Worm (Caenorhabditis elegans) whole organism, L4 larva: ENCODE measurements around the gene B0507.4.

Experiments used
- D1046.2 ChIP-seq: fragments of 200-800 bp; sonication (Bioruptor generic); IDR thresholded peaks from 2 replicates; pipeline ENCODE4 v1.3.6; 2022; ENCODE audit warnings: missing genetic modification characterization, missing compliant biosample characterization
- F10B5.3 ChIP-seq: sonication (generic microtip); optimal IDR thresholded peaks from 2 replicates; lab custom pipeline; 2016; ENCODE audit warnings: mild to moderate bottlenecking, missing genetic modification characterization, missing compliant biosample characterization
- F26F4.8 ChIP-seq: fragments of 200-800 bp; sonication (Bioruptor generic); conservative IDR thresholded peaks from 2 replicates; pipeline ENCODE4 v1.3.6; 2022; ENCODE audit warnings: missing genetic modification characterization, missing compliant biosample characterization
- Y5F2A.4 ChIP-seq: fragments of 200-800 bp; sonication (Bioruptor generic); optimal IDR thresholded peaks from 2 replicates; lab custom pipeline; 2018; ENCODE audit warnings: mild to moderate bottlenecking, missing genetic modification characterization, missing compliant biosample characterization
- ZK337.2 ChIP-seq: fragments of 200-800 bp; sonication (Bioruptor generic); IDR thresholded peaks from 2 replicates; pipeline ENCODE4 v1.3.6; 2022; ENCODE audit warnings: missing genetic modification reagents, missing genetic modification characterization, missing compliant biosample characterization
- aha-1 ChIP-seq: fragments of 150-350 bp; peaks from one replicate; lab custom pipeline; 2014; ENCODE audit warnings: missing biosample characterization, missing genetic modification characterization
- ceh-20 ChIP-seq: fragments of 200-800 bp; sonication (Bioruptor generic); IDR thresholded peaks from 2 replicates; pipeline ENCODE4 v1.3.6; 2022; ENCODE audit warnings: missing genetic modification reagents, missing genetic modification characterization, missing compliant biosample characterization
- ceh-32 ChIP-seq: sonication (generic microtip); optimal IDR thresholded peaks from 2 replicates; lab custom pipeline; 2016; ENCODE audit warnings: mild to moderate bottlenecking, missing genetic modification characterization, missing compliant biosample characterization; ENCODE audit not compliant: poor library complexity
- ceh-44 ChIP-seq: fragments of 200-800 bp; sonication (Bioruptor generic); IDR thresholded peaks from 2 replicates; pipeline ENCODE4 v1.3.6; 2022; ENCODE audit warnings: missing genetic modification reagents, missing genetic modification characterization, missing compliant biosample characterization
- ceh-62 ChIP-seq: sonication (generic microtip); optimal IDR thresholded peaks from 2 replicates; lab custom pipeline; 2017; ENCODE audit warnings: missing biosample characterization, missing genetic modification characterization
- ceh-82 ChIP-seq: sonication (generic microtip); optimal IDR thresholded peaks from 2 replicates; lab custom pipeline; 2017; ENCODE audit warnings: missing biosample characterization, missing genetic modification characterization
- ces-1 ChIP-seq: fragments of 150-350 bp; sonication (generic microtip); optimal IDR thresholded peaks from 4 replicates; lab custom pipeline; 2014; ENCODE audit warnings: missing biosample characterization, missing genetic modification reagents, missing genetic modification characterization
- cey-2 ChIP-seq: sonication (generic microtip); optimal IDR thresholded peaks from 3 replicates; lab custom pipeline; 2017; ENCODE audit warnings: missing genetic modification characterization, mild to moderate bottlenecking, missing compliant biosample characterization, antibody characterized with exemption, borderline replicate concordance; ENCODE audit not compliant: insufficient read depth
- daf-16 ChIP-seq, 3 experiments: sonication (generic microtip); optimal IDR thresholded peaks; 2 replicates each; lab custom pipeline; 2016 to 2017; ENCODE audit warnings: missing genetic modification characterization in 3 of 3, missing genetic modification reagents in 3 of 3, mild to moderate bottlenecking in 2 of 3, missing compliant biosample characterization in 2 of 3, missing biosample characterization in 1 of 3, moderate library complexity in 1 of 3
- daf-19 ChIP-seq: fragments of 200-800 bp; sonication (Bioruptor generic); conservative IDR thresholded peaks from 2 replicates; pipeline ENCODE4 v1.3.6; 2022; ENCODE audit warnings: missing genetic modification characterization, missing compliant biosample characterization
- fos-1 ChIP-seq: fragments of 150-350 bp; optimal IDR thresholded peaks from 2 replicates; lab custom pipeline; 2014; ENCODE audit warnings: missing biosample characterization, missing genetic modification characterization
- hlh-11 ChIP-seq: fragments of 200-800 bp; sonication (Bioruptor generic); optimal IDR thresholded peaks from 2 replicates; lab custom pipeline; 2018; ENCODE audit warnings: mild to moderate bottlenecking, missing genetic modification characterization, missing compliant biosample characterization
- hlh-30 ChIP-seq: sonication (generic microtip); optimal IDR thresholded peaks from 2 replicates; lab custom pipeline; 2017; ENCODE audit warnings: antibody characterized with exemption, mild to moderate bottlenecking, missing genetic modification characterization, missing compliant biosample characterization; ENCODE audit not compliant: insufficient read depth
- lin-29 ChIP-seq: fragments of 200-800 bp; sonication (Bioruptor generic); IDR thresholded peaks from 2 replicates; pipeline ENCODE4 v1.3.6; 2022; ENCODE audit warnings: missing genetic modification reagents, missing genetic modification characterization, missing compliant biosample characterization
- lin-38 ChIP-seq: fragments of 200-800 bp; sonication (Bioruptor generic); IDR thresholded peaks from 2 replicates; pipeline ENCODE4 v1.3.6; 2022; ENCODE audit warnings: missing genetic modification reagents, missing genetic modification characterization, missing compliant biosample characterization
- madf-5 ChIP-seq, 2 experiments: fragments of 200-800 bp; sonication (Bioruptor generic); IDR thresholded peaks; 2 replicates each; pipeline ENCODE4 v1.3.6; 2022; ENCODE audit warnings: missing compliant biosample characterization in 2 of 2, missing genetic modification characterization in 2 of 2
- mxl-2 ChIP-seq: fragments of 200-800 bp; sonication (Bioruptor generic); conservative IDR thresholded peaks from 2 replicates; pipeline ENCODE4 v1.3.6; 2022; ENCODE audit warnings: missing genetic modification reagents, missing genetic modification characterization, missing compliant biosample characterization
- nhr-11 ChIP-seq: fragments of 150-350 bp; optimal IDR thresholded peaks from 2 replicates; lab custom pipeline; 2014; ENCODE audit warnings: missing biosample characterization, missing genetic modification characterization
- nhr-237 ChIP-seq: sonication (generic microtip); optimal IDR thresholded peaks from 2 replicates; lab custom pipeline; 2017; ENCODE audit warnings: missing biosample characterization, missing genetic modification characterization
- nhr-28 ChIP-seq: fragments of 150-350 bp; optimal IDR thresholded peaks from 2 replicates; lab custom pipeline; 2014; ENCODE audit warnings: missing biosample characterization, missing genetic modification characterization
- nhr-41 ChIP-seq: fragments of 200-800 bp; sonication (Bioruptor generic); IDR thresholded peaks from 2 replicates; pipeline ENCODE4 v1.3.6; 2022; ENCODE audit warnings: missing genetic modification reagents, missing genetic modification characterization, missing compliant biosample characterization
- nhr-42 ChIP-seq: fragments of 200-800 bp; sonication (Bioruptor generic); IDR thresholded peaks from 2 replicates; pipeline ENCODE4 v1.3.6; 2022; ENCODE audit warnings: missing genetic modification characterization, missing compliant biosample characterization
- nhr-48 ChIP-seq: sonication (generic microtip); optimal IDR thresholded peaks from 2 replicates; lab custom pipeline; 2016; ENCODE audit warnings: mild to moderate bottlenecking, missing genetic modification characterization, missing compliant biosample characterization
- nhr-6 ChIP-seq: fragments of 150-350 bp; optimal IDR thresholded peaks from 2 replicates; lab custom pipeline; 2014; ENCODE audit warnings: missing biosample characterization, missing genetic modification characterization
- nhr-76 ChIP-seq: fragments of 150-350 bp; optimal IDR thresholded peaks from 2 replicates; lab custom pipeline; 2014; ENCODE audit warnings: missing biosample characterization, missing genetic modification characterization
- nhr-77 ChIP-seq: fragments of 150-350 bp; optimal IDR thresholded peaks from 2 replicates; lab custom pipeline; 2014; ENCODE audit warnings: missing biosample characterization, missing genetic modification characterization
- pha-4 ChIP-seq, 2 experiments: fragments of 150-350 bp in 1 of 2; fragments of 200-800 bp in 1 of 2; sonication (Bioruptor generic) in 1 of 2; IDR thresholded peaks in 1 of 2; optimal IDR thresholded peaks in 1 of 2; 2 replicates each; pipeline versions ENCODE4 v1.3.6 to Lab custom; 2014 to 2022; ENCODE audit warnings: missing genetic modification characterization in 2 of 2, missing genetic modification reagents in 2 of 2, missing biosample characterization in 1 of 2, missing compliant biosample characterization in 1 of 2
- php-3 ChIP-seq: fragments of 200-800 bp; sonication (Bioruptor generic); IDR thresholded peaks from 2 replicates; pipeline ENCODE4 v1.3.6; 2022; ENCODE audit warnings: missing genetic modification reagents, missing genetic modification characterization, missing compliant biosample characterization
- pqm-1 ChIP-seq: sonication (generic microtip); optimal IDR thresholded peaks from 2 replicates; lab custom pipeline; 2017; ENCODE audit warnings: missing biosample characterization, missing genetic modification characterization
- saeg-2 ChIP-seq: fragments of 200-800 bp; sonication (Bioruptor generic); IDR thresholded peaks from 2 replicates; pipeline ENCODE4 v1.3.6; 2022; ENCODE audit warnings: missing genetic modification reagents, missing genetic modification characterization, missing compliant biosample characterization
- snpc-1.2 ChIP-seq: fragments of 200-800 bp; sonication (Bioruptor generic); IDR thresholded peaks from 2 replicates; pipeline ENCODE4 v1.3.6; 2022; ENCODE audit warnings: missing genetic modification reagents, missing genetic modification characterization, missing compliant biosample characterization
- snpc-4 ChIP-seq: fragments of 150-350 bp; optimal IDR thresholded peaks from 2 replicates; lab custom pipeline; 2014; ENCODE audit warnings: missing biosample characterization, missing genetic modification characterization
- tra-1 ChIP-seq: fragments of 200-800 bp; sonication (Bioruptor generic); IDR thresholded peaks from 2 replicates; pipeline ENCODE4 v1.3.6; 2022; ENCODE audit warnings: missing genetic modification reagents, missing genetic modification characterization, missing compliant biosample characterization
- unc-39 ChIP-seq: sonication (generic microtip); optimal IDR thresholded peaks from 2 replicates; lab custom pipeline; 2017; ENCODE audit warnings: missing biosample characterization, missing genetic modification characterization
- unc-62 ChIP-seq, 3 experiments: fragments of 150-350 bp in 1 of 3; sonication (generic microtip); optimal IDR thresholded peaks in 2 of 3; peaks in 1 of 3; 1 replicate in 1 of 3; 2 replicates in 2 of 3; lab custom pipeline; 2014 to 2017; ENCODE audit warnings: missing biosample characterization in 3 of 3, missing genetic modification characterization in 3 of 3, missing genetic modification reagents in 3 of 3, missing genotype in 1 of 3
- zag-1 ChIP-seq: fragments of 150-350 bp; optimal IDR thresholded peaks from 2 replicates; lab custom pipeline; 2014; ENCODE audit warnings: missing biosample characterization, missing genetic modification characterization
- zip-11 ChIP-seq: fragments of 200-800 bp; sonication (Bioruptor generic); IDR thresholded peaks from 2 replicates; pipeline ENCODE4 v1.3.6; 2022; ENCODE audit warnings: missing genetic modification characterization, missing compliant biosample characterization

Gene B0507.4

ce11 chrV:8796246-8796645 lies 41.5 kb downstream of the B0507.4 start:
- TF ChIP-seq nhr-42 (GFP tag; lab: Robert Waterston, UW): no peak
- TF ChIP-seq daf-16 (GFP tag; optimal IDR thresholded peaks at IDR 0.05; lab: Kevin White, UChicago): no peak
- TF ChIP-seq daf-16 (tag; optimal IDR thresholded peaks at IDR 0.05; lab: Kevin White, UChicago): peak; percentile 9
- TF ChIP-seq php-3: peak; percentile 56; the same call in 1 of the 2 replicates
- peak; percentile 34 for TF ChIP-seq pqm-1 (tag; lab: Kevin White, UChicago)
- no peak for TF ChIP-seq fos-1 (tag; lab: Kevin White, UChicago)
- peak; percentile 30 for TF ChIP-seq hlh-11 (tag; lab: Kevin White, UChicago)
- TF ChIP-seq, all 104 proteins: peak for 4

ce11 chrV:8796889-8797288 lies 42.1 kb downstream of the B0507.4 start:
- no peak for TF ChIP-seq nhr-76 (tag; lab: Kevin White, UChicago)
- TF ChIP-seq nhr-42 (GFP tag; lab: Robert Waterston, UW): no peak
- no peak for TF ChIP-seq snpc-4 (tag; lab: Kevin White, UChicago)
- peak; percentile 1 for TF ChIP-seq nhr-6 (tag; lab: Kevin White, UChicago)
- TF ChIP-seq nhr-77: no peak
- TF ChIP-seq cey-2: no peak
- TF ChIP-seq nhr-41 (GFP tag; lab: Robert Waterston, UW): no peak
- TF ChIP-seq saeg-2 (GFP tag; lab: Robert Waterston, UW): no peak
- TF ChIP-seq daf-19 (GFP tag; lab: Robert Waterston, UW): no peak
- no peak for TF ChIP-seq ceh-44 (GFP tag; lab: Robert Waterston, UW)
- TF ChIP-seq zip-11 (GFP tag; lab: Robert Waterston, UW): no peak
- TF ChIP-seq nhr-48 (tag; lab: Kevin White, UChicago): no peak
- no peak for TF ChIP-seq daf-16 (GFP tag; optimal IDR thresholded peaks at IDR 0.05; lab: Kevin White, UChicago)
- TF ChIP-seq daf-16 (tag; optimal IDR thresholded peaks at IDR 0.05; lab: Kevin White, UChicago): peak; percentile 34
- TF ChIP-seq pha-4 (GFP tag; IDR thresholded peaks at IDR 0.05; lab: Robert Waterston, UW): no peak
- peak; percentile 45 for TF ChIP-seq pha-4 (tag; optimal IDR thresholded peaks at IDR 0.05; lab: Kevin White, UChicago)
- no peak for TF ChIP-seq ces-1 (GFP tag; lab: Kevin White, UChicago)
- no peak for TF ChIP-seq zag-1 (tag; lab: Kevin White, UChicago)
- TF ChIP-seq D1046.2 (GFP tag; lab: Robert Waterston, UW): no peak
- TF ChIP-seq pqm-1 (tag; lab: Kevin White, UChicago): peak; percentile 7
- TF ChIP-seq, all 104 proteins: peak for 4

ce11 chrV:8798470-8798869 lies 43.7 kb downstream of the B0507.4 start:
- TF ChIP-seq Y5F2A.4 (GFP tag; lab: Kevin White, UChicago) (no peak), ceh-82 (no peak), snpc-1.2 (GFP tag; lab: Robert Waterston, UW) (no peak), tra-1 (GFP tag; lab: Robert Waterston, UW) (no peak), unc-62 (GFP tag; optimal IDR thresholded peaks at IDR 0.05 in 1 of 2; lab: Kevin White, UChicago) (peak in 1 of 2 experiments; percentile 91), unc-62 (tag; optimal IDR thresholded peaks at IDR 0.05; lab: Kevin White, UChicago) (no peak), ceh-32 (tag; lab: Kevin White, UChicago) (no peak), unc-39 (no peak), hlh-11 (tag; lab: Kevin White, UChicago) (no peak)

ce11 chrV:8799293-8799812 lies 44.6 kb downstream of the B0507.4 start:
- TF ChIP-seq unc-62 (GFP tag; optimal IDR thresholded peaks at IDR 0.05 in 1 of 2; lab: Kevin White, UChicago) (peak in 1 of 2 experiments; percentile 13), unc-62 (tag; optimal IDR thresholded peaks at IDR 0.05; lab: Kevin White, UChicago) (no peak), nhr-42 (GFP tag; lab: Robert Waterston, UW) (no peak), lin-38 (GFP tag; lab: Robert Waterston, UW) (no peak), tra-1 (GFP tag; lab: Robert Waterston, UW) (peak; percentile 60; the same call in 1 of the 2 replicates), F26F4.8 (no peak), ceh-44 (GFP tag; lab: Robert Waterston, UW) (no peak), ceh-20 (no peak), F10B5.3 (tag; lab: Kevin White, UChicago) (no peak), nhr-77 (peak; percentile 32), nhr-237 (tag; lab: Kevin White, UChicago) (no peak), nhr-11 (tag; lab: Kevin White, UChicago) (no peak), ceh-62 (tag; lab: Kevin White, UChicago) (no peak), nhr-28 (tag; lab: Kevin White, UChicago) (peak; percentile 66), ceh-32 (tag; lab: Kevin White, UChicago) (no peak), cey-2 (no peak), saeg-2 (GFP tag; lab: Robert Waterston, UW) (no peak), aha-1 (tag; lab: Kevin White, UChicago) (peak; percentile 5), madf-5 (GFP tag; IDR thresholded peaks at IDR 0.05; lab: Robert Waterston, UW) (no peak), lin-29 (GFP tag; lab: Robert Waterston, UW) (no peak), ZK337.2 (GFP tag; lab: Robert Waterston, UW) (no peak), mxl-2 (GFP tag; lab: Robert Waterston, UW) (no peak), hlh-30 (tag; lab: Kevin White, UChicago) (no peak)
